Worm (Caenorhabditis elegans) whole organism, late embryonic: ENCODE results near the gene Y17G9B.4.

Experiments
- C08G9.2 ChIP-seq: sonication (generic microtip); optimal IDR thresholded peaks from 2 replicates; lab custom pipeline; 2016; ENCODE audit warnings: mild to moderate bottlenecking, missing genetic modification characterization, moderate library complexity, missing compliant biosample characterization
- C38D4.7 ChIP-seq: fragments of 200-800 bp; sonication (Bioruptor generic); optimal IDR thresholded peaks from 2 replicates; lab custom pipeline; 2018; ENCODE audit warnings: mild to moderate bottlenecking, missing genetic modification characterization, moderate library complexity, missing compliant biosample characterization
- K02D7.2 ChIP-seq: sonication (generic microtip); optimal IDR thresholded peaks from 2 replicates; lab custom pipeline; 2017; ENCODE audit warnings: mild to moderate bottlenecking, missing genetic modification characterization, missing compliant biosample characterization
- K09A11.1 ChIP-seq: sonication (generic microtip); optimal IDR thresholded peaks from 2 replicates; lab custom pipeline; 2017; ENCODE audit warnings: antibody characterized with exemption, mild to moderate bottlenecking, missing genetic modification characterization, missing compliant biosample characterization; ENCODE audit not compliant: insufficient read depth
- T23F11.4 ChIP-seq: fragments of 200-800 bp; sonication (Bioruptor generic); optimal IDR thresholded peaks from 2 replicates; lab custom pipeline; 2018; ENCODE audit warnings: mild to moderate bottlenecking, missing genetic modification characterization, missing compliant biosample characterization
- ahr-1 ChIP-seq: sonication (generic microtip); optimal IDR thresholded peaks from 2 replicates; lab custom pipeline; 2016; ENCODE audit warnings: missing genetic modification characterization, missing compliant biosample characterization
- ceh-14 ChIP-seq: sonication (generic microtip); optimal IDR thresholded peaks from 2 replicates; lab custom pipeline; 2016; ENCODE audit warnings: missing genotype, missing genetic modification characterization, missing compliant biosample characterization
- ceh-18 ChIP-seq: sonication (generic microtip); optimal IDR thresholded peaks from 2 replicates; lab custom pipeline; 2016; ENCODE audit warnings: missing genetic modification characterization, missing compliant biosample characterization
- ceh-19 ChIP-seq: fragments of 200-800 bp; sonication (Bioruptor generic); optimal IDR thresholded peaks from 2 replicates; lab custom pipeline; 2018; ENCODE audit warnings: mild to moderate bottlenecking, missing genetic modification characterization, missing compliant biosample characterization
- ceh-22 ChIP-seq: sonication (generic microtip); optimal IDR thresholded peaks from 2 replicates; lab custom pipeline; 2017; ENCODE audit warnings: missing biosample characterization, missing genetic modification characterization
- ceh-24 ChIP-seq: sonication (generic microtip); optimal IDR thresholded peaks from 2 replicates; lab custom pipeline; 2016; ENCODE audit warnings: mild to moderate bottlenecking, missing genetic modification characterization, missing compliant biosample characterization
- ceh-30 ChIP-seq: fragments of 150-350 bp; optimal IDR thresholded peaks from 2 replicates; lab custom pipeline; 2014; ENCODE audit warnings: missing biosample characterization, missing genetic modification characterization
- ceh-31 ChIP-seq: sonication (generic microtip); optimal IDR thresholded peaks from 2 replicates; lab custom pipeline; 2016; ENCODE audit warnings: missing genetic modification characterization, missing compliant biosample characterization
- ceh-34 ChIP-seq: sonication (generic microtip); optimal IDR thresholded peaks from 2 replicates; lab custom pipeline; 2016; ENCODE audit warnings: mild to moderate bottlenecking, missing genetic modification characterization, missing compliant biosample characterization
- che-1 ChIP-seq: sonication (generic microtip); optimal IDR thresholded peaks from 2 replicates; lab custom pipeline; 2016; ENCODE audit warnings: mild to moderate bottlenecking, missing genetic modification characterization, missing compliant biosample characterization
- dmd-4 ChIP-seq: sonication (generic microtip); optimal IDR thresholded peaks from 2 replicates; lab custom pipeline; 2016; ENCODE audit warnings: borderline replicate concordance, missing genetic modification characterization, missing compliant biosample characterization
- elt-2 ChIP-seq: sonication (generic microtip); optimal IDR thresholded peaks from 2 replicates; lab custom pipeline; 2016; ENCODE audit warnings: missing genetic modification reagents, missing genetic modification characterization, missing compliant biosample characterization
- elt-4 ChIP-seq: sonication (generic microtip); optimal IDR thresholded peaks from 2 replicates; lab custom pipeline; 2016; ENCODE audit warnings: missing genetic modification characterization, missing compliant biosample characterization
- ets-4 ChIP-seq: sonication (generic microtip); optimal IDR thresholded peaks from 2 replicates; lab custom pipeline; 2016; ENCODE audit warnings: missing genetic modification characterization, missing compliant biosample characterization
- eyg-1 ChIP-seq: sonication (generic microtip); optimal IDR thresholded peaks from 2 replicates; lab custom pipeline; 2016; ENCODE audit warnings: missing genotype, missing genetic modification characterization, missing compliant biosample characterization
- fax-1 ChIP-seq: sonication (generic microtip); optimal IDR thresholded peaks from 2 replicates; lab custom pipeline; 2016; ENCODE audit warnings: missing genotype, missing genetic modification characterization, missing compliant biosample characterization
- fkh-6 ChIP-seq: sonication (generic microtip); optimal IDR thresholded peaks from 2 replicates; lab custom pipeline; 2016; ENCODE audit warnings: missing genetic modification characterization, missing compliant biosample characterization
- hlh-13 ChIP-seq: fragments of 200-800 bp; sonication (Bioruptor generic); optimal IDR thresholded peaks from 2 replicates; lab custom pipeline; 2018; ENCODE audit warnings: mild to moderate bottlenecking, missing genetic modification characterization, missing compliant biosample characterization
- hlh-6 ChIP-seq: sonication (generic microtip); optimal IDR thresholded peaks from 2 replicates; lab custom pipeline; 2016; ENCODE audit warnings: missing genotype, missing genetic modification characterization, missing compliant biosample characterization
- hlh-8 ChIP-seq: sonication (generic microtip); optimal IDR thresholded peaks from 2 replicates; lab custom pipeline; 2016; ENCODE audit warnings: missing genotype, missing genetic modification characterization, missing compliant biosample characterization
- lin-11 ChIP-seq: fragments of 200-800 bp; sonication (Bioruptor generic); optimal IDR thresholded peaks from 2 replicates; lab custom pipeline; 2018; ENCODE audit warnings: mild to moderate bottlenecking, missing genetic modification characterization, missing compliant biosample characterization
- madf-2 ChIP-seq: sonication (generic microtip); optimal IDR thresholded peaks from 2 replicates; lab custom pipeline; 2017; ENCODE audit warnings: missing genetic modification characterization, missing compliant biosample characterization
- nfya-1 ChIP-seq: sonication (generic microtip); optimal IDR thresholded peaks from 2 replicates; lab custom pipeline; 2017; ENCODE audit warnings: missing genetic modification characterization, mild to moderate bottlenecking, missing compliant biosample characterization, antibody characterized with exemption, moderate library complexity
- nhr-11 ChIP-seq: fragments of 150-350 bp; optimal IDR thresholded peaks from 2 replicates; lab custom pipeline; 2014; ENCODE audit warnings: missing biosample characterization, missing genetic modification characterization
- nhr-232 ChIP-seq: sonication (generic microtip); optimal IDR thresholded peaks from 2 replicates; lab custom pipeline; 2016; ENCODE audit warnings: missing genetic modification characterization, missing compliant biosample characterization
- npax-4 ChIP-seq: sonication (generic microtip); optimal IDR thresholded peaks from 2 replicates; lab custom pipeline; 2016; ENCODE audit warnings: missing genetic modification characterization, missing compliant biosample characterization
- pag-3 ChIP-seq: sonication (generic microtip); optimal IDR thresholded peaks from 2 replicates; lab custom pipeline; 2016; ENCODE audit warnings: missing compliant biosample characterization, missing genetic modification characterization, borderline replicate concordance
- pat-9 ChIP-seq: fragments of 200-800 bp; sonication (Bioruptor generic); optimal IDR thresholded peaks from 2 replicates; lab custom pipeline; 2018; ENCODE audit warnings: mild to moderate bottlenecking, missing genetic modification characterization, moderate library complexity, missing compliant biosample characterization
- pax-1 ChIP-seq: fragments of 150-350 bp; optimal IDR thresholded peaks from 2 replicates; lab custom pipeline; 2014; ENCODE audit warnings: missing biosample characterization, missing genetic modification characterization
- pha-2 ChIP-seq: sonication (generic microtip); optimal IDR thresholded peaks from 2 replicates; lab custom pipeline; 2017; ENCODE audit warnings: mild to moderate bottlenecking, missing genetic modification characterization, missing compliant biosample characterization
- pha-4 ChIP-seq: fragments of 150-350 bp; optimal IDR thresholded peaks from 2 replicates; lab custom pipeline; 2018; ENCODE audit warnings: missing biosample characterization, missing genetic modification reagents, missing genetic modification characterization
- pqm-1 ChIP-seq: sonication (generic microtip); optimal IDR thresholded peaks from 2 replicates; lab custom pipeline; 2016; ENCODE audit warnings: missing genetic modification characterization, missing compliant biosample characterization
- ref-2 ChIP-seq: sonication (generic microtip); optimal IDR thresholded peaks from 2 replicates; lab custom pipeline; 2016; ENCODE audit warnings: missing genetic modification characterization, missing compliant biosample characterization
- rnt-1 ChIP-seq: sonication (generic microtip); optimal IDR thresholded peaks from 2 replicates; lab custom pipeline; 2016; ENCODE audit warnings: missing genetic modification characterization, missing compliant biosample characterization
- sdc-2 ChIP-seq: sonication (generic microtip); optimal IDR thresholded peaks from 2 replicates; lab custom pipeline; 2016; ENCODE audit warnings: missing genotype, missing genetic modification characterization, missing compliant biosample characterization
- sox-4 ChIP-seq: sonication (generic microtip); optimal IDR thresholded peaks from 2 replicates; lab custom pipeline; 2017; ENCODE audit warnings: mild to moderate bottlenecking, missing genetic modification characterization, inconsistent platforms, missing compliant biosample characterization
- syd-9 ChIP-seq: sonication (generic microtip); optimal IDR thresholded peaks from 2 replicates; lab custom pipeline; 2016; ENCODE audit warnings: mild to moderate bottlenecking, missing genetic modification characterization, moderate library complexity, missing compliant biosample characterization
- tbx-2 ChIP-seq: sonication (generic microtip); optimal IDR thresholded peaks from 2 replicates; lab custom pipeline; 2016; ENCODE audit warnings: missing genetic modification characterization, missing compliant biosample characterization
- unc-3 ChIP-seq, 2 experiments: fragments of 200-800 bp in 1 of 2; sonication (Bioruptor generic) in 1 of 2; sonication (generic microtip) in 1 of 2; conservative IDR thresholded peaks in 1 of 2; optimal IDR thresholded peaks in 1 of 2; 2 replicates each; pipeline versions ENCODE4 v1.3.6 to Lab custom; 2016 to 2022; ENCODE audit warnings: missing compliant biosample characterization in 2 of 2, missing genetic modification characterization in 2 of 2, missing genetic modification reagents in 1 of 2
- unc-55 ChIP-seq: sonication (generic microtip); optimal IDR thresholded peaks from 2 replicates; lab custom pipeline; 2017; ENCODE audit warnings: missing biosample characterization, missing genetic modification reagents, missing genetic modification characterization
- zip-5 ChIP-seq: sonication (generic microtip); optimal IDR thresholded peaks from 2 replicates; lab custom pipeline; 2016; ENCODE audit warnings: missing genetic modification characterization, missing compliant biosample characterization

Gene Y17G9B.4

ce11 chrIV:4748408-4749105, 3.4 kb upstream of the Y17G9B.4 start, which contains the start of gene cyc-2.1:
Gene cyc-2.1, minus strand, starts transcription at chrIV:4749012.
- TF ChIP-seq ceh-31 (tag; lab: Kevin White, UChicago) (peak; percentile 43), pha-2 (tag; lab: Kevin White, UChicago) (peak; percentile 28), sdc-2 (tag; lab: Kevin White, UChicago) (peak; percentile 27), elt-4 (tag; lab: Kevin White, UChicago) (no peak), pax-1 (tag; lab: Kevin White, UChicago) (no peak), ref-2 (tag; lab: Kevin White, UChicago) (peak; percentile 7), K09A11.1 (tag; lab: Kevin White, UChicago) (no peak), ceh-22 (no peak), pag-3 (tag; lab: Kevin White, UChicago) (no peak), rnt-1 (peak; percentile 45), hlh-8 (tag; lab: Kevin White, UChicago) (no peak), pat-9 (tag; lab: Kevin White, UChicago) (no peak), sox-4 (tag; lab: Kevin White, UChicago) (no peak), che-1 (tag; lab: Kevin White, UChicago) (no peak), ceh-34 (peak; percentile 37), ceh-18 (tag; lab: Kevin White, UChicago) (peak; percentile 15), unc-55 (GFP tag; lab: Kevin White, UChicago) (peak; percentile 22), elt-2 (tag; lab: Kevin White, UChicago) (peak; percentile 62), pqm-1 (tag; lab: Kevin White, UChicago) (peak; percentile 6), eyg-1 (tag; lab: Kevin White, UChicago) (no peak), tbx-2 (tag; lab: Kevin White, UChicago) (peak; percentile 9), hlh-13 (GFP tag; lab: Kevin White, UChicago) (no peak), nfya-1 (peak; percentile 62)

ce11 chrIV:4749155-4749554, 2.8 kb upstream of the Y17G9B.4 start:
- TF ChIP-seq rnt-1, result no peak
- TF ChIP-seq K02D7.2 (tag; lab: Kevin White, UChicago), result no peak
- TF ChIP-seq ceh-14 (tag; lab: Kevin White, UChicago), result no peak
- no peak for TF ChIP-seq ceh-24 (tag; lab: Kevin White, UChicago)
- no peak for TF ChIP-seq unc-55 (GFP tag; lab: Kevin White, UChicago)
- no peak for TF ChIP-seq ceh-31 (tag; lab: Kevin White, UChicago)
- TF ChIP-seq pqm-1 (tag; lab: Kevin White, UChicago), result no peak
- TF ChIP-seq zip-5 (tag; lab: Kevin White, UChicago), result no peak
- TF ChIP-seq nhr-11 (tag; lab: Kevin White, UChicago), result no peak
- no peak for TF ChIP-seq unc-3 (GFP tag; conservative IDR thresholded peaks at IDR 0.05; lab: Robert Waterston, UW)
- no peak for TF ChIP-seq unc-3 (tag; optimal IDR thresholded peaks at IDR 0.05; lab: Kevin White, UChicago)
- TF ChIP-seq ceh-34, result no peak
- TF ChIP-seq pax-1 (tag; lab: Kevin White, UChicago), result no peak
- no peak for TF ChIP-seq pha-2 (tag; lab: Kevin White, UChicago)
- TF ChIP-seq ceh-19 (GFP tag; lab: Kevin White, UChicago), result no peak
- no peak for TF ChIP-seq syd-9
- TF ChIP-seq lin-11 (tag; lab: Kevin White, UChicago), result no peak
- TF ChIP-seq ceh-30 (tag; lab: Kevin White, UChicago), result no peak

DNA sequence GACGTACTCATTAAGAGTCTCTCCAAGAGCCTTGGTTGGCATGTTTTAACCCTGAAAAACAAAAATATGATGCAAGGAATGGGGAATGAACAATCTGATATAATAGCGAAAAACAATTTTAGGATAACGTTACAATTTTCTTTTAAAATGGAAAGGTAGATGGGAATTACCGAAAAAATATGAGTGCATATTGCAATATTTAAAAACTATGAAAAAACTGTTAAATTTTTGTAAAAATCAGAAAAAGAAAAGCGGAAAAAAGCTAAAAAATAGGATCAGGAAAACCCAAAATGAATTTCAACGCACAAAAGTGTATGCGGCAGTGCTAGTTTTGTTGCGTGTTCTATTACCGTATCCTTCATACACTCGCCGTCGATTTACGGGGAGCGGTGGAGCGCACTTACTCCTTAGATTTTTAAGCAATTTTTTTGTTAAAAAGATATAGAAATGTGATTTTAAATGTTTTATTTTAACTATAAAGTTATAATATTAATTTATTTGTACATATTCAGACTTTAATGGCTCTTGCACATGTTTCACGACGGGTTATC, 2.1 kb upstream of the Y17G9B.4 start, which contains the start of the genes rpl-20 and Y17G9B.5:
Gene rpl-20 (minus strand): TSS at position 51 of the 551 bp plus-strand sequence.
Gene Y17G9B.5 (plus strand): TSS at position 513 of the 551 bp plus-strand sequence.
- TF ChIP-seq ceh-31 (tag; lab: Kevin White, UChicago), result peak; percentile 93
- TF ChIP-seq pha-4 (tag; lab: Kevin White, UChicago), result no peak
- peak; percentile 35 for TF ChIP-seq pag-3 (tag; lab: Kevin White, UChicago)
- TF ChIP-seq nhr-11 (tag; lab: Kevin White, UChicago), result peak; percentile 55
- TF ChIP-seq npax-4 (tag; lab: Kevin White, UChicago), result no peak
- TF ChIP-seq fkh-6 (tag; lab: Kevin White, UChicago), result peak; percentile 40
- TF ChIP-seq madf-2 (tag; lab: Kevin White, UChicago), result peak; percentile 88
- peak; percentile 70 for TF ChIP-seq C08G9.2
- peak; percentile 93 for TF ChIP-seq ets-4 (tag; lab: Kevin White, UChicago)
- peak; percentile 98 for TF ChIP-seq ceh-34
- TF ChIP-seq ahr-1 (tag; lab: Kevin White, UChicago), result peak; percentile 68
- peak; percentile 79 for TF ChIP-seq T23F11.4 (GFP tag; lab: Kevin White, UChicago)
- peak; percentile 48 for TF ChIP-seq zip-5 (tag; lab: Kevin White, UChicago)
- TF ChIP-seq dmd-4, result no peak
- TF ChIP-seq fax-1, result peak; percentile 19
- no peak for TF ChIP-seq nhr-232 (tag; lab: Kevin White, UChicago)
- peak; percentile 49 for TF ChIP-seq C38D4.7 (GFP tag; lab: Kevin White, UChicago)
- TF ChIP-seq hlh-6 (tag; lab: Kevin White, UChicago), result no peak
- TF ChIP-seq lin-11 (tag; lab: Kevin White, UChicago), result peak; percentile 60
